Fruit fly (Drosophila melanogaster): ENCODE results near the gene CG14298.

Gene CG14298

dm6 chr3R:18923208-18923761 lies 48.0 kb downstream of the CG14298 start (continued):
- TF ChIP-seq Myc (optimal IDR thresholded peaks at IDR 0.05) (no peak), Abd-B (GFP tag; optimal IDR thresholded peaks at IDR 0.05) (no peak), Vsx2 (GFP tag; optimal IDR thresholded peaks at IDR 0.05; ENCODE audit: partially characterized antibody) (no peak), Hr78 (GFP tag; optimal IDR thresholded peaks at IDR 0.05) (no peak), CG9705 (GFP tag; optimal IDR thresholded peaks at IDR 0.05) (no peak), Hnf4 (GFP tag; optimal IDR thresholded peaks at IDR 0.05) (peak; percentile 44), usp (GFP tag; optimal IDR thresholded peaks at IDR 0.05) (no peak), dsf (GFP tag; optimal IDR thresholded peaks at IDR 0.05; ENCODE audit: borderline replicate concordance) (no peak), sv (GFP tag; optimal IDR thresholded peaks at IDR 0.05) (no peak), HLH106 (tag; optimal IDR thresholded peaks at IDR 0.05) (no peak), psq (GFP tag; optimal IDR thresholded peaks at IDR 0.05) (no peak)

dm6 chr3R:18923802-18924635 lies 48.7 kb downstream of the CG14298 start:
- TF ChIP-seq HLH106 (tag; optimal IDR thresholded peaks at IDR 0.05) = no peak
- no peak for TF ChIP-seq Myc (optimal IDR thresholded peaks at IDR 0.05)
- TF ChIP-seq CG32264 (GFP tag; optimal IDR thresholded peaks at IDR 0.05) = no peak
- TF ChIP-seq h (GFP tag; optimal IDR thresholded peaks at IDR 0.05) = peak; percentile 23
- no peak for TF ChIP-seq Rel (GFP tag; optimal IDR thresholded peaks at IDR 0.05)
- peak; percentile 9 for TF ChIP-seq Rel (tag; optimal IDR thresholded peaks at IDR 0.05)
- no peak for TF ChIP-seq OdsH (GFP tag; optimal IDR thresholded peaks at IDR 0.05)
- peak; percentile 53 for TF ChIP-seq Jra (GFP tag; optimal IDR thresholded peaks at IDR 0.05)
- no peak for TF ChIP-seq dmrt93B (GFP tag; optimal IDR thresholded peaks at IDR 0.05)
- TF ChIP-seq CG9705 (GFP tag; optimal IDR thresholded peaks at IDR 0.05) = no peak
- no peak for TF ChIP-seq sage (GFP tag; optimal IDR thresholded peaks at IDR 0.05)
- peak; percentile 62 for TF ChIP-seq Dif (GFP tag; optimal IDR thresholded peaks at IDR 0.05; ENCODE audit: partially characterized antibody)
- peak; percentile 78 for TF ChIP-seq N (GFP tag; optimal IDR thresholded peaks at IDR 0.05)
- peak; percentile 28 to 61 for TF ChIP-seq dl (GFP tag; optimal IDR thresholded peaks at IDR 0.05; ENCODE audit: insufficient read depth in 1 of 2, partially characterized antibody in 2 of 2)
- TF ChIP-seq Hr83 (GFP tag; optimal IDR thresholded peaks at IDR 0.05; ENCODE audit: poor library complexity, severe bottlenecking) = peak; percentile 33
- TF ChIP-seq fru (GFP tag; optimal IDR thresholded peaks at IDR 0.05) = no peak
- peak; percentile 40 for TF ChIP-seq brk (GFP tag; optimal IDR thresholded peaks at IDR 0.05)
- TF ChIP-seq br (GFP tag; optimal IDR thresholded peaks at IDR 0.05) = peak; percentile 22
- TF ChIP-seq Dfd (GFP tag; optimal IDR thresholded peaks at IDR 0.05) = no peak

dm6 chr3R:18924636-18924977 lies 49.3 kb downstream of the CG14298 start:
- TF ChIP-seq Dfd (GFP tag; optimal IDR thresholded peaks at IDR 0.05) (no peak), lola (GFP tag; optimal IDR thresholded peaks at IDR 0.05) (no peak), fru (GFP tag; optimal IDR thresholded peaks at IDR 0.05) (no peak), psq (GFP tag; optimal IDR thresholded peaks at IDR 0.05) (no peak), Myc (optimal IDR thresholded peaks at IDR 0.05) (no peak), brk (GFP tag; optimal IDR thresholded peaks at IDR 0.05) (no peak), dmrt93B (GFP tag; optimal IDR thresholded peaks at IDR 0.05) (no peak), Hnf4 (GFP tag; optimal IDR thresholded peaks at IDR 0.05) (no peak), Rel (GFP tag; optimal IDR thresholded peaks at IDR 0.05) (no peak), Rel (tag; optimal IDR thresholded peaks at IDR 0.05) (no peak), Mio (GFP tag; optimal IDR thresholded peaks at IDR 0.05) (no peak), HLH106 (tag; optimal IDR thresholded peaks at IDR 0.05) (no peak), Dif (GFP tag; optimal IDR thresholded peaks at IDR 0.05; ENCODE audit: partially characterized antibody) (no peak), Sp1 (GFP tag; optimal IDR thresholded peaks at IDR 0.05) (no peak), jim (GFP tag; optimal IDR thresholded peaks at IDR 0.05) (no peak), woc (GFP tag; optimal IDR thresholded peaks at IDR 0.05) (no peak), N (GFP tag; optimal IDR thresholded peaks at IDR 0.05) (no peak), pan (optimal IDR thresholded peaks at IDR 0.05) (no peak)

All from whole organism, wandering third instar larva.